Fruit fly (Drosophila melanogaster): ENCODE data around the gene CG9967.

CG9967 gene

dm6 chr2L:2373818-2374746 is 16.9 kb upstream of the CG9967 start, which contains the start of the genes CG3609 and CG15390 (continued):
- TF ChIP-seq pan (optimal IDR thresholded peaks at IDR 0.05): no peak
- TF ChIP-seq pan (GFP tag; optimal IDR thresholded peaks at IDR 0.05 in 1 of 2, IDR thresholded peaks at IDR 0.05 in 1 of 2): peak in 1 of 2 experiments; percentile 75
- TF ChIP-seq tap (tag; optimal IDR thresholded peaks at IDR 0.05): no peak
- TF ChIP-seq CoRest (tag; optimal IDR thresholded peaks at IDR 0.05): peak; percentile 62
- peak; percentile 29 for TF ChIP-seq Asciz (GFP tag; optimal IDR thresholded peaks at IDR 0.05)
- peak; percentile 22 for TF ChIP-seq CG6254 (GFP tag; optimal IDR thresholded peaks at IDR 0.05)
- TF ChIP-seq Ets97D (GFP tag; optimal IDR thresholded peaks at IDR 0.05): peak; percentile 83
- TF ChIP-seq CG7372 (GFP tag; IDR thresholded peaks at IDR 0.05): peak; percentile 60
- peak; percentile 55 for TF ChIP-seq fd3F (GFP tag; optimal IDR thresholded peaks at IDR 0.05)
- TF ChIP-seq Elba2 (GFP tag; optimal IDR thresholded peaks at IDR 0.05): no peak
- TF ChIP-seq az2 (GFP tag; optimal IDR thresholded peaks at IDR 0.05): peak; percentile 99
- peak; percentile 96 for TF ChIP-seq CG13624 (GFP tag; optimal IDR thresholded peaks at IDR 0.05)
- TF ChIP-seq Opbp (GFP tag; IDR thresholded peaks at IDR 0.05; ENCODE audit: partially characterized antibody): peak; percentile 25; the same call in 1 of the 3 replicates
- TF ChIP-seq caup (GFP tag; optimal IDR thresholded peaks at IDR 0.05; ENCODE audit: severe bottlenecking): peak; percentile 83
- peak; percentile 58 for TF ChIP-seq scrt (GFP tag; optimal IDR thresholded peaks at IDR 0.05)
- peak; percentile 97 for TF ChIP-seq MBD-R2 (GFP tag; IDR thresholded peaks at IDR 0.05)
- no peak; the same call in 2 of the 3 replicates for TF ChIP-seq so (GFP tag; IDR thresholded peaks at IDR 0.05)
- peak; percentile 79 for TF ChIP-seq en (GFP tag; optimal IDR thresholded peaks at IDR 0.05)
- TF ChIP-seq CG2120 (GFP tag; optimal IDR thresholded peaks at IDR 0.05): peak; percentile 96
- TF ChIP-seq Nf-YC (tag; optimal IDR thresholded peaks at IDR 0.05): peak; percentile 59
- TF ChIP-seq CG18262 (tag; optimal IDR thresholded peaks at IDR 0.05): peak; percentile 61
- peak; percentile 41 for TF ChIP-seq CG13775 (GFP tag; optimal IDR thresholded peaks at IDR 0.05)
- TF ChIP-seq btn (GFP tag; optimal IDR thresholded peaks at IDR 0.05): peak; percentile 77
- TF ChIP-seq CG3995 (GFP tag; optimal IDR thresholded peaks at IDR 0.05): peak; percentile 31
- peak; percentile 72 for TF ChIP-seq CG7987 (GFP tag; optimal IDR thresholded peaks at IDR 0.05)
- TF ChIP-seq Mrtf (GFP tag; IDR thresholded peaks at IDR 0.05): peak; percentile 82; the same call in 2 of the 3 replicates
- peak; percentile 69 for TF ChIP-seq MTF-1 (GFP tag; optimal IDR thresholded peaks at IDR 0.05; ENCODE audit: borderline replicate concordance)
- peak; percentile 77 for TF ChIP-seq PHDP (tag; optimal IDR thresholded peaks at IDR 0.05)
- TF ChIP-seq tgo (GFP tag; IDR thresholded peaks at IDR 0.05): peak; percentile 64
- peak; percentile 87 for TF ChIP-seq CG1603 (tag; optimal IDR thresholded peaks at IDR 0.05)
- TF ChIP-seq Mad (GFP tag; optimal IDR thresholded peaks at IDR 0.05): peak; percentile 83
- TF ChIP-seq Rfx (GFP tag; IDR thresholded peaks at IDR 0.05): peak; percentile 98
- peak; percentile 33 for TF ChIP-seq Sry-β (GFP tag; optimal IDR thresholded peaks at IDR 0.05)
- TF ChIP-seq Fer2 (tag; optimal IDR thresholded peaks at IDR 0.05): peak; percentile 42
- peak; percentile 10 for TF ChIP-seq trem (tag; optimal IDR thresholded peaks at IDR 0.05)
- peak; percentile 80 for TF ChIP-seq Atf-2 (GFP tag; optimal IDR thresholded peaks at IDR 0.05)
- peak; percentile 59; the same call in 1 of the 2 replicates for TF ChIP-seq CG11085 (GFP tag; IDR thresholded peaks at IDR 0.05)
- peak; percentile 65 for TF ChIP-seq CG11695 (GFP tag; IDR thresholded peaks at IDR 0.05)
- TF ChIP-seq da (GFP tag; optimal IDR thresholded peaks at IDR 0.05): peak; percentile 44
- TF ChIP-seq prd (optimal IDR thresholded peaks at IDR 0.05): no peak
- TF ChIP-seq prd (GFP tag; IDR thresholded peaks at IDR 0.05): peak; percentile 86
- TF ChIP-seq CG1647 (GFP tag; optimal IDR thresholded peaks at IDR 0.05): peak; percentile 85
- TF ChIP-seq Atf6 (GFP tag; IDR thresholded peaks at IDR 0.05): peak; percentile 80
- peak; percentile 99 for TF ChIP-seq Med (GFP tag)
- peak; percentile 57 for TF ChIP-seq CG1602 (GFP tag; optimal IDR thresholded peaks at IDR 0.05)
- no peak for TF ChIP-seq pita (GFP tag; optimal IDR thresholded peaks at IDR 0.05)
- peak; percentile 92 for TF ChIP-seq mirr (GFP tag; optimal IDR thresholded peaks at IDR 0.05)
- peak; percentile 63; the same call in 1 of the 2 replicates for TF ChIP-seq ara (GFP tag; IDR thresholded peaks at IDR 0.05)
- TF ChIP-seq CG6175 (GFP tag; IDR thresholded peaks at IDR 0.05): 0 out of 3 replicates have a peak, but pooled peaks have one; percentile 48
